Worm (Caenorhabditis elegans): Measurements from ENCODE around the gene C41H7.9.

DNA sequence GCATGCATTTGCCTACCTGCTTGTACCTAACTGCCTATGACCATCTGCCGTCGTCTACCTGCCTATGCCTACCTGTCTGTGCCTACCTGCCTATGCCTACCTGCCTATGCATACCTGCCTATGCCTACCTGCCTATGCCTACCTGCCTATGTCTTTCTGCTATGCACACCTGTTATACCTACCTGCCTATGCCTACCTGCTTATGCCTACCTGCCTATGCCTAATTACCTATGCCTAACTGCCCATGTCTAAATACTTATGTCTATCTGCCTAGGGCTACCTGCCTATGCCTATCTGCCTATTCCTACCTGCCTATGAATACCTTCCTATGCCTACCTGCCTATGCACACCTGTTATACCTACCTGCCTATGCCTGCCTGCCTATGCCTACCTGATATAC lies 45.7 kb downstream of the C41H7.9 start:
- no peak for TF ChIP-seq him-1 (tag; optimal IDR thresholded peaks at IDR 0.05)
- TF ChIP-seq dao-5 (tag; optimal IDR thresholded peaks at IDR 0.05), result no peak

Data from whole organism, L4/young adult.